Worm (Caenorhabditis elegans): ENCODE measurements around the gene Y54G2A.38.
"Not testable (repeated sequence)": the region's sequence is repeated elsewhere in the genome, so short reads cannot be mapped to it uniquely, and the experiment has no call there.

Y54G2A.38 gene

ce11 chrIV:2774500-2774899 is 15.2 kb downstream of the Y54G2A.38 start (continued):
- no peak for TF ChIP-seq zag-1 (tag; optimal IDR thresholded peaks at IDR 0.05)
- no peak for TF ChIP-seq nhr-237 (tag; optimal IDR thresholded peaks at IDR 0.05)
- no peak for TF ChIP-seq nhr-23 (tag; optimal IDR thresholded peaks at IDR 0.05)
- TF ChIP-seq snpc-4 (tag; optimal IDR thresholded peaks at IDR 0.05) = peak; percentile 7
- peak; percentile 19 for TF ChIP-seq unc-55 (GFP tag; optimal IDR thresholded peaks at IDR 0.05)
- TF ChIP-seq lin-11 (tag; optimal IDR thresholded peaks at IDR 0.05) = no peak
- TF ChIP-seq lin-39 (tag; optimal IDR thresholded peaks at IDR 0.05) = no peak
- TF ChIP-seq mdl-1 (tag; optimal IDR thresholded peaks at IDR 0.05) = peak in 1 of 2 experiments; percentile 34
- peak; percentile 85 for TF ChIP-seq sma-9 (GFP tag; optimal IDR thresholded peaks at IDR 0.05)
- no peak for TF ChIP-seq sma-9 (tag; optimal IDR thresholded peaks at IDR 0.05)
- peak; percentile 36 for TF ChIP-seq egl-27 (tag; optimal IDR thresholded peaks at IDR 0.05)
- TF ChIP-seq mab-5 (tag; optimal IDR thresholded peaks at IDR 0.05) = peak; percentile 20
- no peak for TF ChIP-seq elt-3 (tag; optimal IDR thresholded peaks at IDR 0.05)
- TF ChIP-seq elt-1 (tag; optimal IDR thresholded peaks at IDR 0.05) = no peak

ce11 chrIV:2775992-2776630 is 16.8 kb downstream of the Y54G2A.38 start:
- TF ChIP-seq C34F6.9 (tag; optimal IDR thresholded peaks at IDR 0.05) = peak; percentile 45
- no peak for TF ChIP-seq nhr-77 (tag; optimal IDR thresholded peaks at IDR 0.05)
- no peak for TF ChIP-seq ceh-82 (tag; optimal IDR thresholded peaks at IDR 0.05)
- no peak for TF ChIP-seq aly-2 (tag; optimal IDR thresholded peaks at IDR 0.05)
- no peak for TF ChIP-seq ama-1 (optimal IDR thresholded peaks at IDR 0.05)
- no peak for TF ChIP-seq mab-5 (tag; optimal IDR thresholded peaks at IDR 0.05)
- peak; percentile 71 for TF ChIP-seq F13H6.1 (tag; optimal IDR thresholded peaks at IDR 0.05)
- TF ChIP-seq elt-3 (tag; optimal IDR thresholded peaks at IDR 0.05) = no peak
- peak; percentile 46 for TF ChIP-seq nhr-129 (tag; optimal IDR thresholded peaks at IDR 0.05)
- no peak for TF ChIP-seq snpc-4 (tag; optimal IDR thresholded peaks at IDR 0.05)
- peak; percentile 6 for TF ChIP-seq peb-1 (tag; optimal IDR thresholded peaks at IDR 0.05)
- TF ChIP-seq fos-1 (tag; optimal IDR thresholded peaks at IDR 0.05) = no peak
- TF ChIP-seq ZK546.5 (tag; optimal IDR thresholded peaks at IDR 0.05) = no peak
- no peak for TF ChIP-seq nhr-6 (tag; optimal IDR thresholded peaks at IDR 0.05)
- peak; percentile 72 for TF ChIP-seq sma-9 (GFP tag; optimal IDR thresholded peaks at IDR 0.05)
- TF ChIP-seq sma-9 (tag; optimal IDR thresholded peaks at IDR 0.05) = no peak
- TF ChIP-seq egl-27 (tag; optimal IDR thresholded peaks at IDR 0.05) = no peak
- TF ChIP-seq ztf-11 (tag; optimal IDR thresholded peaks at IDR 0.05) = no peak
- TF ChIP-seq lsy-2 (tag; optimal IDR thresholded peaks at IDR 0.05) = peak in 1 of 2 experiments; percentile 52
- TF ChIP-seq crh-2 (tag; optimal IDR thresholded peaks at IDR 0.05) = no peak
- no peak for TF ChIP-seq unc-39 (tag; optimal IDR thresholded peaks at IDR 0.05)
- TF ChIP-seq nhr-10 (tag; optimal IDR thresholded peaks at IDR 0.05) = no peak
- no peak for TF ChIP-seq nhr-25 (tag; optimal IDR thresholded peaks at IDR 0.05)
- TF ChIP-seq lin-11 (tag; optimal IDR thresholded peaks at IDR 0.05) = no peak
- TF ChIP-seq nhr-237 (tag; optimal IDR thresholded peaks at IDR 0.05) = no peak
- TF ChIP-seq nhr-12 (tag; optimal IDR thresholded peaks at IDR 0.05) = no peak
- no peak for TF ChIP-seq nhr-11 (tag; optimal IDR thresholded peaks at IDR 0.05)
- no peak for TF ChIP-seq Y55F3AM.14 (GFP tag; optimal IDR thresholded peaks at IDR 0.05)
- TF ChIP-seq alr-1 (tag; optimal IDR thresholded peaks at IDR 0.05) = no peak
- peak; percentile 51 for TF ChIP-seq unc-55 (GFP tag; optimal IDR thresholded peaks at IDR 0.05)

- no peak for TF ChIP-seq aly-2 (tag; optimal IDR thresholded peaks at IDR 0.05)
- peak; percentile 1 for TF ChIP-seq unc-55 (GFP tag; optimal IDR thresholded peaks at IDR 0.05)
Observed at ce11 chrIV:2776733-2777132, 17.5 kb downstream of the Y54G2A.38 start.

ce11 chrIV:2777841-2778240 is 18.6 kb downstream of the Y54G2A.38 start, which contains the start of gene Y54G2A.72:
TSS of gene Y54G2A.72 (plus strand) at chrIV:2778141.
- not testable (repeated sequence) for TF ChIP-seq sma-3 (GFP tag; optimal IDR thresholded peaks at IDR 0.05); mab-5 (tag; optimal IDR thresholded peaks at IDR 0.05); C34F6.9 (tag; optimal IDR thresholded peaks at IDR 0.05)

All from whole organism, L2 larva.